Fruit fly (Drosophila melanogaster): ENCODE results near the gene Ipo9.

The Ipo9 gene

dm6 chr3R:11418568-11418967 lies 6.2 kb downstream of the Ipo9 start, which contains the start of the genes bumpel and CG45676:
Gene bumpel, minus strand, starts transcription at chr3R:11418668.
Gene CG45676, plus strand, starts transcription at chr3R:11418885.
- TF ChIP-seq Dfd (GFP tag; optimal IDR thresholded peaks at IDR 0.05) = no peak
- no peak for TF ChIP-seq tai (GFP tag; optimal IDR thresholded peaks at IDR 0.05)
- no peak for TF ChIP-seq N (GFP tag; optimal IDR thresholded peaks at IDR 0.05)
- no peak for TF ChIP-seq rgr (GFP tag; optimal IDR thresholded peaks at IDR 0.05)

DNA sequence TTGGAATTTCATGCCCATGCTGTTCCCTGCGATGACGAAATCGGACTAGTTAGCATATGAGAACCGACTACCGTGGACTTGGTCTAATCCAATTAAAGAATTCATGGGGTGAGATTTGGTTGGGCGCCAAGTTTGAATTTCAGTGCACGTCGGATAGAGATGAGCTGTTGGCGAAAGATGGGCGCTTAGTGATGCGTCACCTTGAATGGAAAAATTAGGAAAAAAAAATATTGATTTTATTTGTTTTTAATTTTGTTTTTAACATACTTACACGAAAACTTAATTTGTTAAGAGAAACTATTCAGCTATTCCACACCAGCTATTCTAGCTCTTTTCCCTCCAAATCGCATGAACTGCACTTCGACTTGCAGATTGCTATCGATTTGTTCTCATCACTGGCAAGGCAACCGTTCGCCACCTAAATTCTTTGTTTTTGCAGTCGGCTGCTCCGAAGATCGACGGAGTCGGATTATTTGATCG lies 9.4 kb downstream of the Ipo9 start, which contains the start of the genes ninaG and Sptz:
Gene ninaG (minus strand): TSS at position 51 of the 480 bp plus-strand sequence.
Gene Sptz (plus strand): TSS at position 450 of the 480 bp plus-strand sequence.
- peak; percentile 93 for TF ChIP-seq HLH106 (tag; optimal IDR thresholded peaks at IDR 0.05)
- no peak for TF ChIP-seq Rel (GFP tag; optimal IDR thresholded peaks at IDR 0.05)
- no peak for TF ChIP-seq Rel (tag; optimal IDR thresholded peaks at IDR 0.05)
- no peak for TF ChIP-seq pan (optimal IDR thresholded peaks at IDR 0.05)
- TF ChIP-seq Mio (GFP tag; optimal IDR thresholded peaks at IDR 0.05) = peak; percentile 72
- TF ChIP-seq psq (GFP tag; optimal IDR thresholded peaks at IDR 0.05) = peak; percentile 86
- peak; percentile 76 for TF ChIP-seq GATAd (GFP tag; optimal IDR thresholded peaks at IDR 0.05)
- no peak for TF ChIP-seq Jra (GFP tag; optimal IDR thresholded peaks at IDR 0.05)
- TF ChIP-seq CrebA (GFP tag; optimal IDR thresholded peaks at IDR 0.05; ENCODE audit: borderline replicate concordance) = no peak
- peak; percentile 98 for TF ChIP-seq Myc (optimal IDR thresholded peaks at IDR 0.05)
- peak; percentile 78 for TF ChIP-seq CG9705 (GFP tag; optimal IDR thresholded peaks at IDR 0.05)
- TF ChIP-seq Hnf4 (GFP tag; optimal IDR thresholded peaks at IDR 0.05) = no peak
- TF ChIP-seq Sp1 (GFP tag; optimal IDR thresholded peaks at IDR 0.05) = peak; percentile 89
- TF ChIP-seq brk (GFP tag; optimal IDR thresholded peaks at IDR 0.05) = no peak
- peak; percentile 25 to 97 for TF ChIP-seq foxo (GFP tag; optimal IDR thresholded peaks at IDR 0.05)
- no peak for TF ChIP-seq dl (GFP tag; optimal IDR thresholded peaks at IDR 0.05; ENCODE audit: insufficient read depth in 1 of 2, partially characterized antibody in 2 of 2)
- TF ChIP-seq dsf (GFP tag; optimal IDR thresholded peaks at IDR 0.05; ENCODE audit: borderline replicate concordance) = no peak
- no peak for TF ChIP-seq Abd-B (GFP tag; optimal IDR thresholded peaks at IDR 0.05)
- no peak for TF ChIP-seq lola (GFP tag; optimal IDR thresholded peaks at IDR 0.05)
- peak; percentile 96 for TF ChIP-seq ey (GFP tag; optimal IDR thresholded peaks at IDR 0.05)
- TF ChIP-seq CG32264 (GFP tag; optimal IDR thresholded peaks at IDR 0.05) = peak; percentile 66
- TF ChIP-seq dmrt93B (GFP tag; optimal IDR thresholded peaks at IDR 0.05) = peak; percentile 93
- no peak for TF ChIP-seq sage (GFP tag; optimal IDR thresholded peaks at IDR 0.05)
- peak; percentile 96 for TF ChIP-seq woc (GFP tag; optimal IDR thresholded peaks at IDR 0.05)
- no peak for TF ChIP-seq N (GFP tag; optimal IDR thresholded peaks at IDR 0.05)
- TF ChIP-seq rgr (GFP tag; optimal IDR thresholded peaks at IDR 0.05) = peak; percentile 95
- TF ChIP-seq sv (GFP tag; optimal IDR thresholded peaks at IDR 0.05) = peak; percentile 96
- peak; percentile 95 for TF ChIP-seq br (GFP tag; optimal IDR thresholded peaks at IDR 0.05)
- TF ChIP-seq Vsx2 (GFP tag; optimal IDR thresholded peaks at IDR 0.05; ENCODE audit: partially characterized antibody) = no peak
- no peak for TF ChIP-seq Dif (GFP tag; optimal IDR thresholded peaks at IDR 0.05; ENCODE audit: partially characterized antibody)
- no peak for TF ChIP-seq Dfd (GFP tag; optimal IDR thresholded peaks at IDR 0.05)
- TF ChIP-seq h (GFP tag; optimal IDR thresholded peaks at IDR 0.05) = peak; percentile 96
- TF ChIP-seq usp (GFP tag; optimal IDR thresholded peaks at IDR 0.05) = no peak
- no peak for TF ChIP-seq tai (GFP tag; optimal IDR thresholded peaks at IDR 0.05)
- TF ChIP-seq Hr83 (GFP tag; optimal IDR thresholded peaks at IDR 0.05; ENCODE audit: poor library complexity, severe bottlenecking) = peak; percentile 71
- TF ChIP-seq Hr78 (GFP tag; optimal IDR thresholded peaks at IDR 0.05) = no peak
- TF ChIP-seq OdsH (GFP tag; optimal IDR thresholded peaks at IDR 0.05) = peak; percentile 93
- TF ChIP-seq fru (GFP tag; optimal IDR thresholded peaks at IDR 0.05) = peak; percentile 95
- no peak for TF ChIP-seq jim (GFP tag; optimal IDR thresholded peaks at IDR 0.05)

DNA sequence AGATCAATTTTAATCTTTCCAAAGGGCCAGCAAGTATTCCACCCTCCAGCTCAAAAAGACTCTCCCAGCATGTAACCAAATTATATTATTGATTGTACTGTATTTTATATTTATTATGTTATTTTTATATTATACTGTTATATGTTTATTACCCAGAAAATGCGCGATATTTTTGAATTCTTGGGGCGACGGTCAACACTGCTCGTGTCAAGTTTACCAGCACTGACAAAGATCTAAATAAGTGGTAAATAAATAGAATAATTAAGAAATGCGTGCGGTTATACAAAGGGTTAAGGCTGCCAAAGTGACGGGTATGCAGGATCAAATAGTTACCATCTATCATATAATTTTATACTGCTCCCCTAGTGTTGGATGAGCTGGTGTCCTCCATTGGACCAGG lies 17.5 kb downstream of the Ipo9 start, which contains the start of gene Dtd:
Gene Dtd (plus strand): TSS at position 248 of the 400 bp plus-strand sequence.
- TF ChIP-seq OdsH (GFP tag; optimal IDR thresholded peaks at IDR 0.05) = no peak
- TF ChIP-seq jim (GFP tag; optimal IDR thresholded peaks at IDR 0.05) = no peak
- no peak for TF ChIP-seq psq (GFP tag; optimal IDR thresholded peaks at IDR 0.05)
- TF ChIP-seq Dif (GFP tag; optimal IDR thresholded peaks at IDR 0.05; ENCODE audit: partially characterized antibody) = no peak
- TF ChIP-seq pan (optimal IDR thresholded peaks at IDR 0.05) = no peak
- TF ChIP-seq GATAd (GFP tag; optimal IDR thresholded peaks at IDR 0.05) = no peak
- no peak for TF ChIP-seq ey (GFP tag; optimal IDR thresholded peaks at IDR 0.05)
- no peak for TF ChIP-seq N (GFP tag; optimal IDR thresholded peaks at IDR 0.05)
- TF ChIP-seq h (GFP tag; optimal IDR thresholded peaks at IDR 0.05) = no peak
- no peak for TF ChIP-seq Abd-B (GFP tag; optimal IDR thresholded peaks at IDR 0.05)
- no peak for TF ChIP-seq foxo (GFP tag; optimal IDR thresholded peaks at IDR 0.05)
- TF ChIP-seq brk (GFP tag; optimal IDR thresholded peaks at IDR 0.05) = no peak
- no peak for TF ChIP-seq Myc (optimal IDR thresholded peaks at IDR 0.05)
- no peak for TF ChIP-seq HLH106 (tag; optimal IDR thresholded peaks at IDR 0.05)
- TF ChIP-seq rgr (GFP tag; optimal IDR thresholded peaks at IDR 0.05) = no peak
- no peak for TF ChIP-seq dsf (GFP tag; optimal IDR thresholded peaks at IDR 0.05; ENCODE audit: borderline replicate concordance)
- TF ChIP-seq dl (GFP tag; optimal IDR thresholded peaks at IDR 0.05; ENCODE audit: insufficient read depth in 1 of 2, partially characterized antibody in 2 of 2) = no peak
- no peak for TF ChIP-seq Jra (GFP tag; optimal IDR thresholded peaks at IDR 0.05)
